Worm (Caenorhabditis elegans) whole organism, early embryonic: ENCODE results near the gene Y57A10A.2.

Experiments used
- B0310.2 ChIP-seq: sonication (generic microtip); optimal IDR thresholded peaks from 2 replicates; lab custom pipeline; 2016; ENCODE audit warnings: mild to moderate bottlenecking, missing genetic modification characterization, missing compliant biosample characterization
- F13C5.2 ChIP-seq: sonication (generic microtip); optimal IDR thresholded peaks from 2 replicates; lab custom pipeline; 2017; ENCODE audit warnings: mild to moderate bottlenecking, missing genetic modification characterization, inconsistent platforms, missing compliant biosample characterization
- aly-1 ChIP-seq: sonication (generic microtip); optimal IDR thresholded peaks from 2 replicates; lab custom pipeline; 2016; ENCODE audit warnings: missing genetic modification characterization, missing compliant biosample characterization
- ama-1 ChIP-seq: fragments of 150-350 bp; optimal IDR thresholded peaks from 2 replicates; lab custom pipeline; 2014
- ceh-13 ChIP-seq: fragments of 200-800 bp; sonication (Bioruptor generic); optimal IDR thresholded peaks from 2 replicates; lab custom pipeline; 2018; ENCODE audit warnings: mild to moderate bottlenecking, missing genetic modification characterization, missing compliant biosample characterization
- ceh-36 ChIP-seq: sonication (generic microtip); optimal IDR thresholded peaks from 2 replicates; lab custom pipeline; 2016; ENCODE audit warnings: missing genetic modification characterization, inconsistent platforms, missing compliant biosample characterization
- ets-7 ChIP-seq: sonication (generic microtip); optimal IDR thresholded peaks from 2 replicates; lab custom pipeline; 2016; ENCODE audit warnings: missing genotype, missing genetic modification characterization, missing compliant biosample characterization
- flt-1 ChIP-seq: fragments of 200-800 bp; sonication (Bioruptor generic); IDR thresholded peaks from 2 replicates; pipeline ENCODE4 v1.3.6; 2022; ENCODE audit warnings: missing genetic modification characterization, missing compliant biosample characterization
- hmbx-1 ChIP-seq: sonication (generic microtip); optimal IDR thresholded peaks from 2 replicates; lab custom pipeline; 2016; ENCODE audit warnings: mild to moderate bottlenecking, missing genetic modification characterization, missing compliant biosample characterization
- hmg-4 ChIP-seq: fragments of 200-800 bp; sonication (Bioruptor generic); optimal IDR thresholded peaks from 2 replicates; lab custom pipeline; 2018; ENCODE audit warnings: mild to moderate bottlenecking, missing genetic modification characterization, missing compliant biosample characterization
- hnd-1 ChIP-seq: sonication (generic microtip); optimal IDR thresholded peaks from 2 replicates; lab custom pipeline; 2016; ENCODE audit warnings: missing genetic modification characterization, missing compliant biosample characterization
- pes-1 ChIP-seq: fragments of 200-800 bp; sonication (Bioruptor generic); IDR thresholded peaks from 2 replicates; pipeline ENCODE4 v1.3.6; 2022; ENCODE audit warnings: missing genetic modification reagents, missing genetic modification characterization, missing compliant biosample characterization
- scrt-1 ChIP-seq: fragments of 200-800 bp; sonication (Bioruptor generic); IDR thresholded peaks from 2 replicates; pipeline ENCODE4 v1.3.6; 2022; ENCODE audit warnings: missing genetic modification characterization, missing compliant biosample characterization
- tbx-11 ChIP-seq: fragments of 200-800 bp; sonication (Bioruptor generic); IDR thresholded peaks from 2 replicates; pipeline ENCODE4 v1.3.6; 2022; ENCODE audit warnings: missing genetic modification characterization, missing compliant biosample characterization

- TF ChIP-seq B0310.2 (tag; lab: Kevin White, UChicago) = no peak
- TF ChIP-seq tbx-11 (GFP tag; lab: Robert Waterston, UW) = no peak
- no peak for TF ChIP-seq ets-7
- TF ChIP-seq scrt-1 (GFP tag; lab: Robert Waterston, UW) = no peak
- TF ChIP-seq ama-1 (lab: Kevin White, UChicago) = no peak
- no peak for TF ChIP-seq hmg-4 (GFP tag; lab: Kevin White, UChicago)
- no peak for TF ChIP-seq ceh-36 (tag; lab: Kevin White, UChicago)
- TF ChIP-seq pes-1 (GFP tag; lab: Robert Waterston, UW) = no peak
- no peak for TF ChIP-seq flt-1 (GFP tag; lab: Robert Waterston, UW)
- no peak for TF ChIP-seq aly-1 (tag; lab: Kevin White, UChicago)
- no peak for TF ChIP-seq ceh-13
- TF ChIP-seq hmbx-1 (tag; lab: Kevin White, UChicago) = no peak
- TF ChIP-seq hnd-1 = no peak
- no peak for TF ChIP-seq F13C5.2
These were observed 29.1 kb downstream of the Y57A10A.2 start for ce11 chrII:12176521-12176920.
